Fruit fly (Drosophila melanogaster) whole organism, wandering third instar larva: Measurements from ENCODE around the gene CG10019.
A peak's percentile ranks its signal among the peaks of the same experiment; 100 is the strongest.

ENCODE experiments used
- Abd-B ChIP-seq: fragments of >200 bp; optimal IDR thresholded peaks from 2 replicates; lab custom pipeline; 2017; ENCODE audit warnings: missing biosample characterization, missing genetic modification characterization
- CG32264 ChIP-seq: fragments of 200-800 bp; sonication (Bioruptor generic); optimal IDR thresholded peaks from 2 replicates; lab custom pipeline; 2016; ENCODE audit warnings: missing biosample characterization, missing genetic modification characterization
- CG9705 ChIP-seq: fragments of 200-800 bp; sonication (Bioruptor generic); optimal IDR thresholded peaks from 2 replicates; lab custom pipeline; 2018; ENCODE audit warnings: missing biosample characterization, mild to moderate bottlenecking, missing genetic modification characterization
- CrebA ChIP-seq: fragments of 200-800 bp; sonication (Bioruptor generic); optimal IDR thresholded peaks from 2 replicates; lab custom pipeline; 2016; ENCODE audit warnings: missing biosample characterization, mild to moderate bottlenecking, missing genetic modification characterization, borderline replicate concordance
- Dfd ChIP-seq: fragments of >200 bp; optimal IDR thresholded peaks from 2 replicates; lab custom pipeline; 2017; ENCODE audit warnings: missing biosample characterization, missing genetic modification characterization
- Dif ChIP-seq: fragments of 200-275, 200-300 bp; sonication (Bioruptor generic); optimal IDR thresholded peaks from 2 replicates; lab custom pipeline; 2018; ENCODE audit warnings: missing biosample characterization, missing genetic modification characterization; ENCODE audit not compliant: partially characterized antibody
- GATAd ChIP-seq: sonication (Bioruptor generic); optimal IDR thresholded peaks from 2 replicates; lab custom pipeline; 2016; ENCODE audit warnings: missing biosample characterization, missing genetic modification characterization
- HLH106 ChIP-seq: fragments of 200-800 bp; optimal IDR thresholded peaks from 3 replicates; lab custom pipeline; 2019; ENCODE audit warnings: missing biosample characterization, mild to moderate bottlenecking, missing genetic modification characterization, moderate library complexity
- Hnf4 ChIP-seq: fragments of 200-800 bp; sonication (Bioruptor generic); optimal IDR thresholded peaks from 2 replicates; lab custom pipeline; 2016; ENCODE audit warnings: missing biosample characterization, mild to moderate bottlenecking, missing genetic modification characterization
- Hr78 ChIP-seq: fragments of >200 bp; optimal IDR thresholded peaks from 2 replicates; lab custom pipeline; 2017; ENCODE audit warnings: missing biosample characterization, missing genetic modification characterization
- Hr83 ChIP-seq: fragments of 200-300 bp; sonication (Bioruptor generic); optimal IDR thresholded peaks from 2 replicates; lab custom pipeline; 2016; ENCODE audit warnings: missing biosample characterization, mild to moderate bottlenecking, missing genetic modification characterization, moderate library complexity; ENCODE audit not compliant: poor library complexity, severe bottlenecking
- Jra ChIP-seq: sonication (Bioruptor generic); optimal IDR thresholded peaks from 2 replicates; lab custom pipeline; 2016; ENCODE audit warnings: missing biosample characterization, missing genetic modification characterization
- Mio ChIP-seq: sonication (Bioruptor generic); optimal IDR thresholded peaks from 2 replicates; lab custom pipeline; 2016; ENCODE audit warnings: missing biosample characterization, missing genetic modification characterization
- Myc ChIP-seq: fragments of >200 bp; optimal IDR thresholded peaks from 2 replicates; lab custom pipeline; 2017
- N ChIP-seq: fragments of >200 bp; optimal IDR thresholded peaks from 2 replicates; lab custom pipeline; 2018; ENCODE audit warnings: missing biosample characterization, missing external identifiers, missing genetic modification characterization
- OdsH ChIP-seq: fragments of 200-800 bp; sonication (Bioruptor generic); optimal IDR thresholded peaks from 2 replicates; lab custom pipeline; 2016; ENCODE audit warnings: missing biosample characterization, mild to moderate bottlenecking, missing genetic modification characterization
- Rel ChIP-seq, 2 experiments: fragments of 200-800 bp; sonication (Bioruptor generic) in 1 of 2; optimal IDR thresholded peaks; 2 replicates in 1 of 2; 3 replicates in 1 of 2; lab custom pipeline; 2016 to 2019; ENCODE audit warnings: mild to moderate bottlenecking in 2 of 2, missing biosample characterization in 2 of 2, missing genetic modification characterization in 2 of 2, moderate library complexity in 1 of 2
- Sp1 ChIP-seq: fragments of 200-800 bp; sonication (Bioruptor generic); optimal IDR thresholded peaks from 3 replicates; lab custom pipeline; 2019; ENCODE audit warnings: missing biosample characterization, mild to moderate bottlenecking, missing genetic modification characterization, moderate library complexity
- Vsx2 ChIP-seq: fragments of 200-300, 225-300 bp; sonication (Bioruptor generic); optimal IDR thresholded peaks from 2 replicates; lab custom pipeline; 2018; ENCODE audit warnings: missing biosample characterization, missing genetic modification characterization; ENCODE audit not compliant: partially characterized antibody
- br ChIP-seq: fragments of 200-800 bp; sonication (Bioruptor generic); optimal IDR thresholded peaks from 2 replicates; lab custom pipeline; 2016; ENCODE audit warnings: missing biosample characterization, missing genetic modification characterization
- brk ChIP-seq: fragments of 200-800 bp; sonication (Bioruptor generic); optimal IDR thresholded peaks from 2 replicates; lab custom pipeline; 2016; ENCODE audit warnings: missing biosample characterization, mild to moderate bottlenecking, missing genetic modification characterization
- dl ChIP-seq, 2 experiments: fragments of 175-275, 200-275 bp in 1 of 2; fragments of 200-275 bp in 1 of 2; sonication (Bioruptor generic); optimal IDR thresholded peaks; lab custom pipeline; 2018; ENCODE audit warnings: mild to moderate bottlenecking in 2 of 2, missing biosample characterization in 2 of 2, missing genetic modification characterization in 2 of 2, moderate library complexity in 2 of 2; ENCODE audit not compliant: partially characterized antibody in 2 of 2, insufficient read depth in 1 of 2
- dmrt93B ChIP-seq: fragments of 200-800 bp; sonication (Bioruptor generic); optimal IDR thresholded peaks from 2 replicates; lab custom pipeline; 2018; ENCODE audit warnings: missing biosample characterization, mild to moderate bottlenecking, missing genetic modification characterization
- dsf ChIP-seq: sonication (Bioruptor generic); optimal IDR thresholded peaks from 2 replicates; lab custom pipeline; 2016; ENCODE audit warnings: missing biosample characterization, missing genetic modification characterization, borderline replicate concordance
- ey ChIP-seq: fragments of 200-800 bp; sonication (Bioruptor generic); optimal IDR thresholded peaks from 2 replicates; lab custom pipeline; 2016; ENCODE audit warnings: missing biosample characterization, missing genetic modification characterization
- foxo ChIP-seq, 2 experiments: fragments of 200-800 bp; sonication (Bioruptor generic); optimal IDR thresholded peaks; 2 replicates in 1 of 2; 3 replicates in 1 of 2; lab custom pipeline; 2016 to 2017; ENCODE audit warnings: missing biosample characterization in 2 of 2, missing genetic modification characterization in 2 of 2
- fru ChIP-seq: fragments of 200-800 bp; sonication (Bioruptor generic); optimal IDR thresholded peaks from 3 replicates; lab custom pipeline; 2016; ENCODE audit warnings: missing biosample characterization, mild to moderate bottlenecking, missing genetic modification characterization
- h ChIP-seq: fragments of 200-800 bp; sonication (Bioruptor generic); optimal IDR thresholded peaks from 3 replicates; lab custom pipeline; 2016; ENCODE audit warnings: missing biosample characterization, mild to moderate bottlenecking, missing genetic modification characterization
- jim ChIP-seq: fragments of 175-275, 200-325 bp; sonication (Bioruptor generic); optimal IDR thresholded peaks from 2 replicates; lab custom pipeline; 2016; ENCODE audit warnings: missing biosample characterization, mild to moderate bottlenecking, missing genetic modification characterization
- lola ChIP-seq: fragments of >200 bp; optimal IDR thresholded peaks from 2 replicates; lab custom pipeline; 2017; ENCODE audit warnings: missing biosample characterization, missing genetic modification characterization
- pan ChIP-seq: fragments of >200 bp; optimal IDR thresholded peaks from 2 replicates; lab custom pipeline; 2017
- psq ChIP-seq: fragments of 200-800 bp; sonication (Bioruptor generic); optimal IDR thresholded peaks from 3 replicates; lab custom pipeline; 2017; ENCODE audit warnings: missing biosample characterization, mild to moderate bottlenecking, missing genetic modification characterization, moderate library complexity
- rgr ChIP-seq: fragments of 200-800 bp; sonication (Bioruptor generic); optimal IDR thresholded peaks from 3 replicates; lab custom pipeline; 2016; ENCODE audit warnings: missing biosample characterization, mild to moderate bottlenecking, missing genetic modification characterization
- sage ChIP-seq: fragments of 200-800 bp; sonication (Bioruptor generic); optimal IDR thresholded peaks from 2 replicates; lab custom pipeline; 2016; ENCODE audit warnings: missing biosample characterization, mild to moderate bottlenecking, missing genetic modification characterization
- sv ChIP-seq: fragments of 200-800 bp; sonication (Bioruptor generic); optimal IDR thresholded peaks from 3 replicates; lab custom pipeline; 2016; ENCODE audit warnings: missing biosample characterization, missing genetic modification characterization
- tai ChIP-seq: sonication (Bioruptor generic); optimal IDR thresholded peaks from 2 replicates; lab custom pipeline; 2016; ENCODE audit warnings: missing biosample characterization, missing genetic modification characterization
- usp ChIP-seq: fragments of >200 bp; optimal IDR thresholded peaks from 2 replicates; lab custom pipeline; 2017; ENCODE audit warnings: missing biosample characterization, missing genetic modification characterization
- woc ChIP-seq: sonication (Bioruptor generic); optimal IDR thresholded peaks from 2 replicates; lab custom pipeline; 2016; ENCODE audit warnings: missing biosample characterization, mild to moderate bottlenecking, missing genetic modification characterization

CG10019 gene

dm6 chr2L:3701526-3701925 lies 28.7 kb upstream of the CG10019 start, which contains the start of gene CG43145:
Gene CG43145 (plus strand): TSS chr2L:3701826.
- TF ChIP-seq HLH106 (tag; lab: Kevin White, UChicago) (no peak), foxo (GFP tag; optimal IDR thresholded peaks at IDR 0.05; lab: Kevin White, UChicago) (no peak), Rel (GFP tag; optimal IDR thresholded peaks at IDR 0.05; lab: Kevin White, UChicago) (no peak), Rel (tag; optimal IDR thresholded peaks at IDR 0.05; lab: Kevin White, UChicago) (no peak), CG32264 (GFP tag; lab: Kevin White, UChicago) (no peak), OdsH (GFP tag; lab: Kevin White, UChicago) (no peak), Hr78 (GFP tag; lab: Kevin White, UChicago) (no peak), Dfd (GFP tag; lab: Kevin White, UChicago) (no peak), dl (GFP tag; optimal IDR thresholded peaks at IDR 0.05; lab: Kevin White, UChicago; ENCODE audit: insufficient read depth in 1 of 2, partially characterized antibody in 2 of 2) (no peak), Dif (no peak), lola (GFP tag; lab: Kevin White, UChicago) (no peak), br (GFP tag; lab: Kevin White, UChicago) (no peak), CrebA (GFP tag; lab: Kevin White, UChicago) (no peak), Hnf4 (GFP tag; lab: Kevin White, UChicago) (no peak)

- TF ChIP-seq dsf (GFP tag; lab: Kevin White, UChicago) (peak; percentile 65), fru (GFP tag; lab: Kevin White, UChicago) (peak; percentile 95), Vsx2 (GFP tag; lab: Kevin White, UChicago) (no peak), CG9705 (GFP tag; lab: Kevin White, UChicago) (peak; percentile 90), foxo (GFP tag; optimal IDR thresholded peaks at IDR 0.05; lab: Kevin White, UChicago) (peak; percentile 78 to 94), Mio (GFP tag; lab: Kevin White, UChicago) (peak; percentile 85), HLH106 (tag; lab: Kevin White, UChicago) (peak; percentile 96), CG32264 (GFP tag; lab: Kevin White, UChicago) (peak; percentile 84), h (GFP tag; lab: Kevin White, UChicago) (peak; percentile 97), Hnf4 (GFP tag; lab: Kevin White, UChicago) (peak; percentile 93), Dfd (GFP tag; lab: Kevin White, UChicago) (no peak), Hr78 (GFP tag; lab: Kevin White, UChicago) (no peak), sage (GFP tag; lab: Kevin White, UChicago) (peak; percentile 58), dl (GFP tag; optimal IDR thresholded peaks at IDR 0.05; lab: Kevin White, UChicago; ENCODE audit: insufficient read depth in 1 of 2, partially characterized antibody in 2 of 2) (no peak), usp (GFP tag; lab: Kevin White, UChicago) (no peak), OdsH (GFP tag; lab: Kevin White, UChicago) (peak; percentile 95), jim (GFP tag; lab: Kevin White, UChicago) (peak; percentile 25), Myc (peak; percentile 30), Sp1 (GFP tag; lab: Kevin White, UChicago) (peak; percentile 92), CrebA (GFP tag; lab: Kevin White, UChicago) (no peak), ey (GFP tag; lab: Kevin White, UChicago) (peak; percentile 98), dmrt93B (GFP tag; lab: Kevin White, UChicago) (peak; percentile 84), Jra (peak; percentile 84), lola (GFP tag; lab: Kevin White, UChicago) (no peak), Rel (GFP tag; optimal IDR thresholded peaks at IDR 0.05; lab: Kevin White, UChicago) (peak; percentile 39), Rel (tag; optimal IDR thresholded peaks at IDR 0.05; lab: Kevin White, UChicago) (peak; percentile 74), GATAd (GFP tag; lab: Kevin White, UChicago) (peak; percentile 88), tai (GFP tag; lab: Kevin White, UChicago) (peak; percentile 90), pan (no peak), psq (GFP tag; lab: Kevin White, UChicago) (peak; percentile 85), Dif (no peak), rgr (GFP tag; lab: Kevin White, UChicago) (peak; percentile 95), Abd-B (GFP tag; lab: Kevin White, UChicago) (no peak), Hr83 (GFP tag; lab: Kevin White, UChicago) (no peak), brk (GFP tag; lab: Kevin White, UChicago) (peak; percentile 88), sv (no peak), woc (peak; percentile 81), N (GFP tag; lab: Kevin White, UChicago) (no peak), br (GFP tag; lab: Kevin White, UChicago) (peak; percentile 93)
These were observed 27.0 kb upstream of the CG10019 start, which contains the start of gene CG2816 for dm6 chr2L:3703260-3703659. Gene CG2816 (plus strand): TSS chr2L:3703659.
